Worm (Caenorhabditis elegans) whole organism, L4 larva: Measurements from ENCODE around the gene alg-4.

Experiments
- D1046.2 ChIP-seq: fragments of 200-800 bp; sonication (Bioruptor generic); IDR thresholded peaks from 2 replicates; pipeline ENCODE4 v1.3.6; 2022; ENCODE audit warnings: missing genetic modification characterization, missing compliant biosample characterization
- F10B5.3 ChIP-seq: sonication (generic microtip); optimal IDR thresholded peaks from 2 replicates; lab custom pipeline; 2016; ENCODE audit warnings: mild to moderate bottlenecking, missing genetic modification characterization, missing compliant biosample characterization
- F49E8.2 ChIP-seq: sonication (generic microtip); optimal IDR thresholded peaks from 2 replicates; lab custom pipeline; 2016; ENCODE audit warnings: missing compliant biosample characterization, mild to moderate bottlenecking, missing genetic modification characterization, borderline replicate concordance
- T26A8.4 ChIP-seq: fragments of 200-800 bp; sonication (Bioruptor generic); IDR thresholded peaks from 2 replicates; pipeline ENCODE4 v1.3.6; 2022; ENCODE audit warnings: missing genetic modification characterization, missing compliant biosample characterization
- aha-1 ChIP-seq: fragments of 150-350 bp; peaks from one replicate; lab custom pipeline; 2014; ENCODE audit warnings: missing biosample characterization, missing genetic modification characterization
- ama-1 ChIP-seq: fragments of 150-350 bp; optimal IDR thresholded peaks from 2 replicates; lab custom pipeline; 2014; ENCODE audit warnings: inconsistent platforms, mixed read lengths
- arid-1 ChIP-seq: fragments of 200-800 bp; sonication (Bioruptor generic); conservative IDR thresholded peaks from 2 replicates; pipeline ENCODE4 v1.3.6; 2022; ENCODE audit warnings: missing genetic modification reagents, missing genetic modification characterization, missing compliant biosample characterization
- ceh-20 ChIP-seq: fragments of 200-800 bp; sonication (Bioruptor generic); IDR thresholded peaks from 2 replicates; pipeline ENCODE4 v1.3.6; 2022; ENCODE audit warnings: missing genetic modification reagents, missing genetic modification characterization, missing compliant biosample characterization
- dmd-9 ChIP-seq: fragments of 200-800 bp; sonication (Bioruptor generic); IDR thresholded peaks from 2 replicates; pipeline ENCODE4 v1.3.6; 2022; ENCODE audit warnings: missing genetic modification reagents, missing genetic modification characterization, missing compliant biosample characterization
- dpl-1 ChIP-seq: fragments of 150-350 bp; optimal IDR thresholded peaks from 2 replicates; lab custom pipeline; 2014; ENCODE audit warnings: missing biosample characterization, missing genetic modification reagents, missing genetic modification characterization
- dve-1 ChIP-seq: sonication (generic microtip); optimal IDR thresholded peaks from 2 replicates; lab custom pipeline; 2017; ENCODE audit warnings: antibody characterized with exemption, mild to moderate bottlenecking, missing genetic modification characterization, missing compliant biosample characterization; ENCODE audit not compliant: insufficient read depth
- egl-43 ChIP-seq: fragments of 200-800 bp; sonication (Bioruptor generic); IDR thresholded peaks from 2 replicates; pipeline ENCODE4 v1.3.6; 2022; ENCODE audit warnings: missing genetic modification reagents, missing genetic modification characterization, missing compliant biosample characterization
- hlh-11 ChIP-seq: fragments of 200-800 bp; sonication (Bioruptor generic); optimal IDR thresholded peaks from 2 replicates; lab custom pipeline; 2018; ENCODE audit warnings: mild to moderate bottlenecking, missing genetic modification characterization, missing compliant biosample characterization
- hlh-30 ChIP-seq: sonication (generic microtip); optimal IDR thresholded peaks from 2 replicates; lab custom pipeline; 2017; ENCODE audit warnings: antibody characterized with exemption, mild to moderate bottlenecking, missing genetic modification characterization, missing compliant biosample characterization; ENCODE audit not compliant: insufficient read depth
- jun-1 ChIP-seq: fragments of 150-350 bp; optimal IDR thresholded peaks from 2 replicates; lab custom pipeline; 2014; ENCODE audit warnings: missing biosample characterization, missing genetic modification reagents, missing genetic modification characterization
- lim-7 ChIP-seq: fragments of 200-800 bp; sonication (Bioruptor generic); IDR thresholded peaks from 2 replicates; pipeline ENCODE4 v1.3.6; 2022; ENCODE audit warnings: missing genetic modification characterization, missing compliant biosample characterization
- lin-13 ChIP-seq: fragments of 150-350 bp; optimal IDR thresholded peaks from 2 replicates; lab custom pipeline; 2014; ENCODE audit warnings: missing biosample characterization, missing genetic modification reagents, missing genetic modification characterization
- lin-15B ChIP-seq: fragments of 150-350 bp; sonication (generic microtip); optimal IDR thresholded peaks from 3 replicates; lab custom pipeline; 2014; ENCODE audit warnings: missing biosample characterization, missing genetic modification characterization
- lin-38 ChIP-seq: fragments of 200-800 bp; sonication (Bioruptor generic); IDR thresholded peaks from 2 replicates; pipeline ENCODE4 v1.3.6; 2022; ENCODE audit warnings: missing genetic modification reagents, missing genetic modification characterization, missing compliant biosample characterization
- lin-39 ChIP-seq: fragments of 150-350 bp; optimal IDR thresholded peaks from 2 replicates; lab custom pipeline; 2014; ENCODE audit warnings: missing biosample characterization, missing genetic modification reagents, missing genetic modification characterization
- mep-1 ChIP-seq: fragments of 150-350 bp; sonication (generic microtip); optimal IDR thresholded peaks from 3 replicates; lab custom pipeline; 2014; ENCODE audit warnings: missing biosample characterization, missing genetic modification characterization
- mes-2 ChIP-seq: sonication (generic microtip); optimal IDR thresholded peaks from 2 replicates; lab custom pipeline; 2016; ENCODE audit warnings: missing genotype, mild to moderate bottlenecking, missing genetic modification characterization, missing compliant biosample characterization; ENCODE audit not compliant: poor library complexity, severe bottlenecking
- nhr-11 ChIP-seq: fragments of 150-350 bp; optimal IDR thresholded peaks from 2 replicates; lab custom pipeline; 2014; ENCODE audit warnings: missing biosample characterization, missing genetic modification characterization
- nhr-111 ChIP-seq: fragments of 200-800 bp; sonication (Bioruptor generic); optimal IDR thresholded peaks from 2 replicates; lab custom pipeline; 2018; ENCODE audit warnings: mild to moderate bottlenecking, missing genetic modification characterization, missing compliant biosample characterization
- nhr-237 ChIP-seq: sonication (generic microtip); optimal IDR thresholded peaks from 2 replicates; lab custom pipeline; 2017; ENCODE audit warnings: missing biosample characterization, missing genetic modification characterization
- nhr-28 ChIP-seq: fragments of 150-350 bp; optimal IDR thresholded peaks from 2 replicates; lab custom pipeline; 2014; ENCODE audit warnings: missing biosample characterization, missing genetic modification characterization
- nhr-42 ChIP-seq: fragments of 200-800 bp; sonication (Bioruptor generic); IDR thresholded peaks from 2 replicates; pipeline ENCODE4 v1.3.6; 2022; ENCODE audit warnings: missing genetic modification characterization, missing compliant biosample characterization
- pha-4 ChIP-seq, 2 experiments: fragments of 150-350 bp in 1 of 2; fragments of 200-800 bp in 1 of 2; sonication (Bioruptor generic) in 1 of 2; IDR thresholded peaks in 1 of 2; optimal IDR thresholded peaks in 1 of 2; 2 replicates each; pipeline versions ENCODE4 v1.3.6 to Lab custom; 2014 to 2022; ENCODE audit warnings: missing genetic modification characterization in 2 of 2, missing genetic modification reagents in 2 of 2, missing biosample characterization in 1 of 2, missing compliant biosample characterization in 1 of 2
- php-3 ChIP-seq: fragments of 200-800 bp; sonication (Bioruptor generic); IDR thresholded peaks from 2 replicates; pipeline ENCODE4 v1.3.6; 2022; ENCODE audit warnings: missing genetic modification reagents, missing genetic modification characterization, missing compliant biosample characterization
- pqm-1 ChIP-seq: sonication (generic microtip); optimal IDR thresholded peaks from 2 replicates; lab custom pipeline; 2017; ENCODE audit warnings: missing biosample characterization, missing genetic modification characterization
- rbr-2 ChIP-seq: sonication (generic microtip); optimal IDR thresholded peaks from 2 replicates; lab custom pipeline; 2016; ENCODE audit warnings: missing genotype, missing genetic modification characterization, missing compliant biosample characterization
- tra-1 ChIP-seq: fragments of 200-800 bp; sonication (Bioruptor generic); IDR thresholded peaks from 2 replicates; pipeline ENCODE4 v1.3.6; 2022; ENCODE audit warnings: missing genetic modification reagents, missing genetic modification characterization, missing compliant biosample characterization
- unc-62 ChIP-seq, 3 experiments: fragments of 150-350 bp in 1 of 3; sonication (generic microtip); optimal IDR thresholded peaks in 2 of 3; peaks in 1 of 3; 1 replicate in 1 of 3; 2 replicates in 2 of 3; lab custom pipeline; 2014 to 2017; ENCODE audit warnings: missing biosample characterization in 3 of 3, missing genetic modification characterization in 3 of 3, missing genetic modification reagents in 3 of 3, missing genotype in 1 of 3
- zfp-2 ChIP-seq: sonication (generic microtip); optimal IDR thresholded peaks from 2 replicates; lab custom pipeline; 2016; ENCODE audit warnings: mild to moderate bottlenecking, missing genetic modification characterization, missing compliant biosample characterization
- ztf-11 ChIP-seq: fragments of 150-350 bp; optimal IDR thresholded peaks from 2 replicates; lab custom pipeline; 2014; ENCODE audit warnings: missing biosample characterization, missing genetic modification characterization
- ztf-7 ChIP-seq: fragments of 150-350 bp; optimal IDR thresholded peaks from 2 replicates; lab custom pipeline; 2014; ENCODE audit warnings: missing biosample characterization, missing genetic modification characterization

The alg-4 gene

ce11 chrIII:9903694-9904292 is 12.6 kb upstream of the alg-4 start (continued):
- TF ChIP-seq ztf-11 (tag; lab: Kevin White, UChicago): no peak
- peak; percentile 47 for TF ChIP-seq pqm-1 (tag; lab: Kevin White, UChicago)
- no peak for TF ChIP-seq lin-38
- TF ChIP-seq, all 104 proteins: peak for 11

DNA sequence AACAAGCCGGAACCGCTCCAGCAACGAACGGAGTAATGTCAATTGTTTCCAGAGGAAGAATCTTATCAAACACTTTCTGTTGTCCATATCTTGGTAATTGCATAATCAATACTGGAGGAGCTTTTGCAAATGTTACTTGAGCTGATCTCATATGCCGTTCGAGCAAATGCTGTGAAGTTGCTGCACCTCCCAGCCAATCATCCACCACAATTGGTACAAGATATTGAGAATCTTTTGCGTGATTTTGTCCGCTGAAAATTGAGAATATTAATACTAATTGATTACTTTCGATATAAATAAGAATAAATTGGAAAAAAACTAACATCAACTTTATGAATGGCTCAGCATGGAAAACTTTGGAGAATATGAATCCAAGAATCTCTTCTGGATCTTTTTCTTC is 8.5 kb upstream of the alg-4 start:
- TF ChIP-seq aha-1 (tag; lab: Kevin White, UChicago) (peak; percentile 54), dve-1 (tag; lab: Kevin White, UChicago) (no peak)
- TF ChIP-seq, all 104 proteins: peak for 1

DNA sequence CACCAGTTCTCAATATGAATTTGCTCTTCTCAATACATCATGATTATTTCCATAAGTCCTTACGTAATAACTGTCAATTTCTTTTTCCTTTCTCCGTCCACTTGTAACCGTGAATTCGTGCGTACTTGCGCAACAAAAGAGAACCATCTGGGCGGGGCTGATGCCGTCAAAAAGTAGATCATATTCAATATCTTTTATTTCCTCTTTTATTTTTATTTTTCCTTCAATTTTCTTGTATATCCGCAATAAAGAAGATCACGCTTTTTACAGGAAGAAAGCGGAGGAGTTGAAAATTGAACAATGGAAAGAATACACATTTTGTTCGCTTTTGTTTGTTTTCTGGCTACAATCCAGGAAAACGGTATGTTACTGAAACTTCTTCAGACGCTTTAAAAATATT is 1.6 kb upstream of the alg-4 start, which contains the start of gene mam-7:
TSS of gene mam-7 (plus strand) at position 301 of the 400 bp plus-strand sequence.
- no peak for TF ChIP-seq jun-1 (tag; lab: Kevin White, UChicago)
- TF ChIP-seq lin-38: no peak
- TF ChIP-seq ceh-20 (GFP tag; lab: Robert Waterston, UW): no peak

DNA sequence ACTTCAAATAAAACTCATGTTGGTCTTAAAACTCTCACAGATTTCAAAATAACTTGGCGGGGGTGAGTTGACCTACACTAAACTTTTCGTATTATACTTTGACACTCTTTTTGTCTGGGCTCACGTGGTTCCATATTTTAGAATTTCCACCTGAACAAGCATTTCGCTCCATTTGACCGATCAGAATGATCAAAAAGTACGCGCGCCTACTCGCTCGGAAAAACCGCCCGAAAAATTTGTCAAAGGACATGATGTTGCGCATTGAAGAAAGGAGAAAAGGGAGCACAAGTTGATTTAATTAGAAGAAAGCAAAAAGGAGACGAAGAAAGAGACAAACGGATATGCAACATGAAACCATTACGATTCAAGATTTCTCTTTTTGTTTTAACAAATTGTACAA is 4.9 kb downstream of the alg-4 start:
- no peak for TF ChIP-seq nhr-11
- no peak for TF ChIP-seq nhr-42 (GFP tag; lab: Robert Waterston, UW)
- no peak for TF ChIP-seq dpl-1 (GFP tag; lab: Kevin White, UChicago)
- no peak for TF ChIP-seq lin-13 (GFP tag; lab: Kevin White, UChicago)
- TF ChIP-seq unc-62 (GFP tag; optimal IDR thresholded peaks at IDR 0.05 in 1 of 2; lab: Kevin White, UChicago): peak in 1 of 2 experiments; percentile 31
- TF ChIP-seq unc-62 (tag; optimal IDR thresholded peaks at IDR 0.05; lab: Kevin White, UChicago): no peak
- TF ChIP-seq pha-4 (GFP tag; IDR thresholded peaks at IDR 0.05; lab: Robert Waterston, UW): no peak
- TF ChIP-seq pha-4 (tag; optimal IDR thresholded peaks at IDR 0.05; lab: Kevin White, UChicago): no peak
- peak; percentile 94 for TF ChIP-seq aha-1 (tag; lab: Kevin White, UChicago)
- TF ChIP-seq tra-1 (GFP tag; lab: Robert Waterston, UW): no peak
- TF ChIP-seq php-3 (GFP tag; lab: Robert Waterston, UW): no peak
- TF ChIP-seq lin-15B (tag; lab: Kevin White, UChicago): no peak
- no peak for TF ChIP-seq lim-7 (GFP tag; lab: Robert Waterston, UW)
- TF ChIP-seq ama-1 (lab: Kevin White, UChicago): no peak
- no peak for TF ChIP-seq egl-43
- TF ChIP-seq mes-2: no peak
- no peak for TF ChIP-seq ztf-11 (tag; lab: Kevin White, UChicago)
- no peak for TF ChIP-seq dve-1 (tag; lab: Kevin White, UChicago)

ce11 chrIII:9885609-9886008 is 5.6 kb downstream of the alg-4 start:
- TF ChIP-seq tra-1 (GFP tag; lab: Robert Waterston, UW): no peak
- TF ChIP-seq lin-15B (tag; lab: Kevin White, UChicago): no peak
- TF ChIP-seq nhr-237: no peak
- peak; percentile 6 for TF ChIP-seq nhr-11

ce11 chrIII:9878828-9879227 is 12.4 kb downstream of the alg-4 start, which contains the start of gene ZK757.2:
TSS of gene ZK757.2 (minus strand) at chrIII:9878928.
- no peak for TF ChIP-seq rbr-2 (tag; lab: Kevin White, UChicago)
- TF ChIP-seq ceh-20 (GFP tag; lab: Robert Waterston, UW): no peak
- no peak for TF ChIP-seq F49E8.2 (tag; lab: Kevin White, UChicago)
- TF ChIP-seq zfp-2 (tag; lab: Kevin White, UChicago): no peak
- no peak for TF ChIP-seq F10B5.3
- no peak for TF ChIP-seq nhr-28 (tag; lab: Kevin White, UChicago)
- no peak for TF ChIP-seq hlh-11 (tag; lab: Kevin White, UChicago)
- TF ChIP-seq lin-39 (tag; lab: Kevin White, UChicago): no peak
- TF ChIP-seq arid-1 (GFP tag; lab: Robert Waterston, UW): no peak
- TF ChIP-seq ztf-7 (tag; lab: Kevin White, UChicago): no peak
- no peak for TF ChIP-seq mep-1
- no peak for TF ChIP-seq hlh-30 (tag; lab: Kevin White, UChicago)
- TF ChIP-seq T26A8.4 (GFP tag; lab: Robert Waterston, UW): no peak
- TF ChIP-seq D1046.2 (GFP tag; lab: Robert Waterston, UW): no peak
- TF ChIP-seq nhr-111 (GFP tag; lab: Kevin White, UChicago): no peak
- no peak for TF ChIP-seq dmd-9 (GFP tag; lab: Robert Waterston, UW)
